Worm (Caenorhabditis elegans) whole organism, late embryonic: ENCODE data around the gene nemp-1.

ENCODE experiments used
- F13H6.1 ChIP-seq: sonication (generic microtip); optimal IDR thresholded peaks from 2 replicates; lab custom pipeline; 2016; ENCODE audit warnings: missing genetic modification characterization, missing compliant biosample characterization
- K09A11.1 ChIP-seq: sonication (generic microtip); optimal IDR thresholded peaks from 2 replicates; lab custom pipeline; 2017; ENCODE audit warnings: antibody characterized with exemption, mild to moderate bottlenecking, missing genetic modification characterization, missing compliant biosample characterization; ENCODE audit not compliant: insufficient read depth
- T23F11.4 ChIP-seq: fragments of 200-800 bp; sonication (Bioruptor generic); optimal IDR thresholded peaks from 2 replicates; lab custom pipeline; 2018; ENCODE audit warnings: mild to moderate bottlenecking, missing genetic modification characterization, missing compliant biosample characterization
- Y22D7AL.16 ChIP-seq: sonication (generic microtip); optimal IDR thresholded peaks from 2 replicates; lab custom pipeline; 2016; ENCODE audit warnings: missing genetic modification characterization, missing compliant biosample characterization
- ama-1 ChIP-seq: fragments of 150-350 bp; optimal IDR thresholded peaks from 2 replicates; lab custom pipeline; 2014
- ceh-14 ChIP-seq: sonication (generic microtip); optimal IDR thresholded peaks from 2 replicates; lab custom pipeline; 2016; ENCODE audit warnings: missing genotype, missing genetic modification characterization, missing compliant biosample characterization
- ceh-18 ChIP-seq: sonication (generic microtip); optimal IDR thresholded peaks from 2 replicates; lab custom pipeline; 2016; ENCODE audit warnings: missing genetic modification characterization, missing compliant biosample characterization
- ceh-19 ChIP-seq: fragments of 200-800 bp; sonication (Bioruptor generic); optimal IDR thresholded peaks from 2 replicates; lab custom pipeline; 2018; ENCODE audit warnings: mild to moderate bottlenecking, missing genetic modification characterization, missing compliant biosample characterization
- ceh-2 ChIP-seq: sonication (generic microtip); optimal IDR thresholded peaks from 2 replicates; lab custom pipeline; 2016; ENCODE audit warnings: missing genotype, missing genetic modification characterization, missing compliant biosample characterization
- ceh-31 ChIP-seq: sonication (generic microtip); optimal IDR thresholded peaks from 2 replicates; lab custom pipeline; 2016; ENCODE audit warnings: missing genetic modification characterization, missing compliant biosample characterization
- ceh-34 ChIP-seq: sonication (generic microtip); optimal IDR thresholded peaks from 2 replicates; lab custom pipeline; 2016; ENCODE audit warnings: mild to moderate bottlenecking, missing genetic modification characterization, missing compliant biosample characterization
- ceh-9 ChIP-seq: sonication (generic microtip); optimal IDR thresholded peaks from 2 replicates; lab custom pipeline; 2016; ENCODE audit warnings: mild to moderate bottlenecking, missing genetic modification characterization, inconsistent platforms, missing compliant biosample characterization
- dmd-4 ChIP-seq: sonication (generic microtip); optimal IDR thresholded peaks from 2 replicates; lab custom pipeline; 2016; ENCODE audit warnings: borderline replicate concordance, missing genetic modification characterization, missing compliant biosample characterization
- dve-1 ChIP-seq: sonication (generic microtip); optimal IDR thresholded peaks from 2 replicates; lab custom pipeline; 2017; ENCODE audit warnings: antibody characterized with exemption, mild to moderate bottlenecking, missing genetic modification characterization, missing compliant biosample characterization
- elt-2 ChIP-seq: sonication (generic microtip); optimal IDR thresholded peaks from 2 replicates; lab custom pipeline; 2016; ENCODE audit warnings: missing genetic modification reagents, missing genetic modification characterization, missing compliant biosample characterization
- ets-4 ChIP-seq: sonication (generic microtip); optimal IDR thresholded peaks from 2 replicates; lab custom pipeline; 2016; ENCODE audit warnings: missing genetic modification characterization, missing compliant biosample characterization
- eyg-1 ChIP-seq: sonication (generic microtip); optimal IDR thresholded peaks from 2 replicates; lab custom pipeline; 2016; ENCODE audit warnings: missing genotype, missing genetic modification characterization, missing compliant biosample characterization
- fkh-6 ChIP-seq: sonication (generic microtip); optimal IDR thresholded peaks from 2 replicates; lab custom pipeline; 2016; ENCODE audit warnings: missing genetic modification characterization, missing compliant biosample characterization
- hlh-13 ChIP-seq: fragments of 200-800 bp; sonication (Bioruptor generic); optimal IDR thresholded peaks from 2 replicates; lab custom pipeline; 2018; ENCODE audit warnings: mild to moderate bottlenecking, missing genetic modification characterization, missing compliant biosample characterization
- hlh-30 ChIP-seq: sonication (generic microtip); optimal IDR thresholded peaks from 2 replicates; lab custom pipeline; 2017; ENCODE audit warnings: antibody characterized with exemption, missing genetic modification characterization, missing compliant biosample characterization; ENCODE audit not compliant: insufficient read depth
- hlh-8 ChIP-seq: sonication (generic microtip); optimal IDR thresholded peaks from 2 replicates; lab custom pipeline; 2016; ENCODE audit warnings: missing genotype, missing genetic modification characterization, missing compliant biosample characterization
- lin-11 ChIP-seq: fragments of 200-800 bp; sonication (Bioruptor generic); optimal IDR thresholded peaks from 2 replicates; lab custom pipeline; 2018; ENCODE audit warnings: mild to moderate bottlenecking, missing genetic modification characterization, missing compliant biosample characterization
- madf-2 ChIP-seq: sonication (generic microtip); optimal IDR thresholded peaks from 2 replicates; lab custom pipeline; 2017; ENCODE audit warnings: missing genetic modification characterization, missing compliant biosample characterization
- mec-3 ChIP-seq: sonication (generic microtip); optimal IDR thresholded peaks from 2 replicates; lab custom pipeline; 2016; ENCODE audit warnings: borderline replicate concordance, missing genetic modification characterization, missing compliant biosample characterization
- nfya-1 ChIP-seq: sonication (generic microtip); optimal IDR thresholded peaks from 2 replicates; lab custom pipeline; 2017; ENCODE audit warnings: missing genetic modification characterization, mild to moderate bottlenecking, missing compliant biosample characterization, antibody characterized with exemption, moderate library complexity
- pat-9 ChIP-seq: fragments of 200-800 bp; sonication (Bioruptor generic); optimal IDR thresholded peaks from 2 replicates; lab custom pipeline; 2018; ENCODE audit warnings: mild to moderate bottlenecking, missing genetic modification characterization, moderate library complexity, missing compliant biosample characterization
- pax-1 ChIP-seq: fragments of 150-350 bp; optimal IDR thresholded peaks from 2 replicates; lab custom pipeline; 2014; ENCODE audit warnings: missing biosample characterization, missing genetic modification characterization
- pha-2 ChIP-seq: sonication (generic microtip); optimal IDR thresholded peaks from 2 replicates; lab custom pipeline; 2017; ENCODE audit warnings: mild to moderate bottlenecking, missing genetic modification characterization, missing compliant biosample characterization
- pqm-1 ChIP-seq: sonication (generic microtip); optimal IDR thresholded peaks from 2 replicates; lab custom pipeline; 2016; ENCODE audit warnings: missing genetic modification characterization, missing compliant biosample characterization
- pros-1 ChIP-seq: fragments of 150-350 bp; optimal IDR thresholded peaks from 2 replicates; lab custom pipeline; 2014; ENCODE audit warnings: missing biosample characterization, missing genetic modification reagents, missing genetic modification characterization
- ref-2 ChIP-seq: sonication (generic microtip); optimal IDR thresholded peaks from 2 replicates; lab custom pipeline; 2016; ENCODE audit warnings: missing genetic modification characterization, missing compliant biosample characterization
- rnt-1 ChIP-seq: sonication (generic microtip); optimal IDR thresholded peaks from 2 replicates; lab custom pipeline; 2016; ENCODE audit warnings: missing genetic modification characterization, missing compliant biosample characterization
- sdc-2 ChIP-seq: sonication (generic microtip); optimal IDR thresholded peaks from 2 replicates; lab custom pipeline; 2016; ENCODE audit warnings: missing genotype, missing genetic modification characterization, missing compliant biosample characterization
- sox-2 ChIP-seq: fragments of 200-800 bp; sonication (Bioruptor generic); IDR thresholded peaks from 2 replicates; pipeline ENCODE4 v1.3.6; 2022; ENCODE audit warnings: missing genetic modification reagents, missing genetic modification characterization, missing compliant biosample characterization
- sox-4 ChIP-seq: sonication (generic microtip); optimal IDR thresholded peaks from 2 replicates; lab custom pipeline; 2017; ENCODE audit warnings: mild to moderate bottlenecking, missing genetic modification characterization, inconsistent platforms, missing compliant biosample characterization
- tbx-2 ChIP-seq: sonication (generic microtip); optimal IDR thresholded peaks from 2 replicates; lab custom pipeline; 2016; ENCODE audit warnings: missing genetic modification characterization, missing compliant biosample characterization
- unc-3 ChIP-seq, 2 experiments: fragments of 200-800 bp in 1 of 2; sonication (Bioruptor generic) in 1 of 2; sonication (generic microtip) in 1 of 2; conservative IDR thresholded peaks in 1 of 2; optimal IDR thresholded peaks in 1 of 2; 2 replicates each; pipeline versions ENCODE4 v1.3.6 to Lab custom; 2016 to 2022; ENCODE audit warnings: missing compliant biosample characterization in 2 of 2, missing genetic modification characterization in 2 of 2, missing genetic modification reagents in 1 of 2
- unc-42 ChIP-seq: sonication (generic microtip); optimal IDR thresholded peaks from 2 replicates; lab custom pipeline; 2016; ENCODE audit warnings: missing genotype, missing genetic modification characterization, missing compliant biosample characterization
- unc-55 ChIP-seq: sonication (generic microtip); optimal IDR thresholded peaks from 2 replicates; lab custom pipeline; 2017; ENCODE audit warnings: missing biosample characterization, missing genetic modification reagents, missing genetic modification characterization

Gene nemp-1

DNA sequence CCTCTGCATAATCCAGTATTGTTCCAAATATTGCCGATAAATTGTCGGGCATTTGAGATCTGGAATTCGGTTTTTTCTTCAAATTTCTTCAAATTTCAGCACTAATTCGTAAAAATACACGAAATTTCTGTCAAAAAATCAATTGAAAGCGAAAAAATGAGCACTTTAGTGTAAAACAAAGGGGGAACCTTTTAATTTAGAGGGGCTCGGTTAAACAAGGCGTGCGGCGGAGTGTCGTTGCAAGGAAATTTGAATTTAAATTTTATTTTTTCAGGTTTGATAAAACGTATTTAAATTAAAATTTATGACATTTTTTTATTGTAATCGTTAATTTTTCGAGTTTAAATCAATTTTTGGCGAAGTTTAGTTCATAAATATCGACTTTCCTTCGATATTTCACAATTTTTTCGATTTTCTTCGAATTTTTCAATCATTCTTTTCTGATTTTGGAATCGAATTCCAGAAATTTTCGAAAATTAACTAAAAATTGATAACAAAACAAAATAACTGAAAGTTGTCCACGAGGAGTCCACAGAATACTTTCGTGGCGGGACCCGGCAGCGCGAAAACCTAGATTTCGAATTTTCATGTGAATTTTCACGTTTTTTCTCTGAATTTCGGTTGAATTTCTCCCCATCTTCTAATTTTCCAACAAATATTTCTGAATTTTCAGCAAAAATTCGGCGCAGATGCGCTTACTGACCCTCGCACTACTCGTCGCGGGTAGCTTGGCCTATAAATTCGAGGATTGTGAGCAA is at the start of gene nemp-1, which contains the start of gene magu-1:
TSS of gene nemp-1 (plus strand) at position 674 of the 758 bp plus-strand sequence.
TSS of gene magu-1 (minus strand) at position 59 of the 758 bp plus-strand sequence.
- no peak for TF ChIP-seq F13H6.1 (tag; lab: Kevin White, UChicago)
- TF ChIP-seq unc-42 = peak; percentile 9

DNA sequence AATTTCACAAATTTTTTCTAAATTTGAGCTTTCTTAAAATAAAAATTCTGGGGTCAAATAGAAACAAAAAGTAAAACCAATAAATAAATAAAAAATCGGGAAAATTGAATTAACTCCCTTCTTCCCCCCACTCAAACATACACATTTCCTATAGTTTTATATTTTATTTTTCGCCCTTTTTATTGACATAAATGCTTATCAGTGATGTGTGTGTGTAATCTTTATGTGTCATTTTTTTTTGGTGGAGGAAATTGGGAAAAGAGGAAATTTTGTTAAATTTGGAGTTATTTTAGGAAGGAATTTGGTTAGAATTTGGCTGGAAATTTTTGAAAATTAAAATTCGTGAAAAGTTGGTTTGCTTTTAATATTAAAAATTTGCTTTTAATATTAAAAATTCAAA is 49.6 kb upstream of the nemp-1 start:
- TF ChIP-seq ceh-9 (tag; lab: Kevin White, UChicago) (no peak), elt-2 (tag; lab: Kevin White, UChicago) (peak; percentile 28), Y22D7AL.16 (no peak)

DNA sequence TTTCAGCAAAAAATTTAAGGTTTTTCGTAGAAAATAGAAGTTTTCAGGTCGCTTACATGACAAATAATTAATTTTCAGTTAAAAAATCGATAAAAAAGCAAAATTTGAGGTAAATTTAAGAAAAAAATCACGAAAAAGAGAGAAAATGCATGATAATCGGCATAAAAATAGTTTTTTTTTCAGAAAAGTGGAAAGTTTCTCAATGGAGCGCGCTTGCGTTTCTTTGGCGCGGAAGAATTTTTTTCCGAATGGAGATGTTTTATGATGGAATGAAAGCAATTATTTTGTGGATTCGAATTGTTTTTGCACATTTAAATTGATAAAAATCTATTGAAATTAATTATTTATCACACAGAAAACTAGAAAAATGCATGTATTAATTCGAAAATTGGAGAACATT is 48.2 kb upstream of the nemp-1 start:
- TF ChIP-seq nfya-1 (tag; lab: Kevin White, UChicago) = no peak
- no peak for TF ChIP-seq eyg-1 (tag; lab: Kevin White, UChicago)
- no peak for TF ChIP-seq pax-1 (tag; lab: Kevin White, UChicago)
- TF ChIP-seq unc-3 (GFP tag; conservative IDR thresholded peaks at IDR 0.05; lab: Robert Waterston, UW) = no peak
- TF ChIP-seq unc-3 (tag; optimal IDR thresholded peaks at IDR 0.05; lab: Kevin White, UChicago) = no peak
- TF ChIP-seq dve-1 = no peak
- TF ChIP-seq pha-2 (tag; lab: Kevin White, UChicago) = no peak
- TF ChIP-seq mec-3 (tag; lab: Kevin White, UChicago) = no peak
- TF ChIP-seq ama-1 (lab: Kevin White, UChicago) = no peak
- TF ChIP-seq ceh-2 (tag; lab: Kevin White, UChicago) = no peak
- TF ChIP-seq pat-9 = no peak
- TF ChIP-seq ets-4 = no peak
- TF ChIP-seq ceh-14 (tag; lab: Kevin White, UChicago) = no peak
- TF ChIP-seq sdc-2 (tag; lab: Kevin White, UChicago) = no peak
- no peak for TF ChIP-seq pros-1 (tag; lab: Kevin White, UChicago)
- no peak for TF ChIP-seq ceh-19 (GFP tag; lab: Kevin White, UChicago)
- no peak for TF ChIP-seq unc-55
- no peak for TF ChIP-seq lin-11

DNA sequence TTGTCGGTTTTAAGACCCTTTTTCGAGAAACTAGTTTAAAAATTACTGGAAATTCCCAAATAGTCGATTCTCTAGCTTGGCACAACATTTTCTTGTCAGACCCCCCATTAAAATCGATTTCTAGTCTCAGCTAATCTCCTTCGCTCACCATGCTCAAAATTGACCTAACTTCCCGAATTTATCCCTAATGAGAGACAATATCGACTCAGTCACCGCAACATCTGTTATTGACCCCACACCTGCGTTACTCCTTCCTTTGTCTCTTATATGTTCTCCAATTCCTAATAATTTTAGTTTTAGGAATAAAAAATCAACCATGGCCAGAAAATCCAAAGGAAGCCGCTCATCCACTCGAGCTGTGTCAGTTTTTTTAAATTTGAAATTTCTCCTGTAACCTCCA is 43.1 kb upstream of the nemp-1 start, which contains the start of gene cec-8:
TSS of gene cec-8 (plus strand) at position 301 of the 400 bp plus-strand sequence.
- no peak for TF ChIP-seq T23F11.4 (GFP tag; lab: Kevin White, UChicago)
- TF ChIP-seq fkh-6 (tag; lab: Kevin White, UChicago) = no peak
- TF ChIP-seq unc-3 (GFP tag; conservative IDR thresholded peaks at IDR 0.05; lab: Robert Waterston, UW) = no peak
- TF ChIP-seq unc-3 (tag; optimal IDR thresholded peaks at IDR 0.05; lab: Kevin White, UChicago) = no peak
- TF ChIP-seq dmd-4 (tag; lab: Kevin White, UChicago) = no peak
- no peak for TF ChIP-seq hlh-13 (GFP tag; lab: Kevin White, UChicago)
- TF ChIP-seq ceh-18 (tag; lab: Kevin White, UChicago) = no peak
- no peak for TF ChIP-seq hlh-8 (tag; lab: Kevin White, UChicago)
- no peak for TF ChIP-seq sox-2
- no peak for TF ChIP-seq F13H6.1 (tag; lab: Kevin White, UChicago)
- no peak for TF ChIP-seq lin-11
- TF ChIP-seq madf-2 (tag; lab: Kevin White, UChicago) = no peak
- no peak for TF ChIP-seq eyg-1 (tag; lab: Kevin White, UChicago)
- TF ChIP-seq pat-9 = no peak

DNA sequence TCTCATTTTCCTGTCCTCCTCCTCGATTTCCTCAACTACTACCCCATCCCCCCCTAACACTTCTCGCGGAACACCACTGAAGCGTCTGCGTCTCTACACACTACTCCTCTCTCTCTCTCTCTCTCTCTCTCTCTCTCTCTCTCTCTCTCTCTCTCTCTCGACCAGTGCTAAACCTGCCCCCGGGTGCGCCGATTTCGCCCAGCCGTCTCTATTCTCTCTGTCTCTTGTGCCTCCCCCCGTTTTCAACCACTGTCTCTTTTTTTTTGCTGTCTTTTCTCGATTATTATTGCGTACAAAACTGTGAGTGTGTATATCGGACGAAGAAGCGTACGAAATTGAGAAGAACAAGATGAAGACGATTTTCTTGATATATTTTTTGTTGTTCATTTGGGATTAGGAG is 39.1 kb upstream of the nemp-1 start:
- TF ChIP-seq unc-55 (peak; percentile 66), unc-42 (peak; percentile 19), hlh-30 (tag; lab: Kevin White, UChicago) (peak; percentile 50), ceh-14 (tag; lab: Kevin White, UChicago) (peak; percentile 20), K09A11.1 (peak; percentile 9), ceh-34 (tag; lab: Kevin White, UChicago) (peak; percentile 42), ceh-18 (tag; lab: Kevin White, UChicago) (peak; percentile 68), madf-2 (tag; lab: Kevin White, UChicago) (peak; percentile 29), sox-4 (tag; lab: Kevin White, UChicago) (no peak), rnt-1 (tag; lab: Kevin White, UChicago) (no peak), pros-1 (tag; lab: Kevin White, UChicago) (peak; percentile 54), dve-1 (peak; percentile 52), tbx-2 (peak; percentile 50), pqm-1 (tag; lab: Kevin White, UChicago) (no peak), ref-2 (peak; percentile 55), hlh-13 (GFP tag; lab: Kevin White, UChicago) (no peak), nfya-1 (tag; lab: Kevin White, UChicago) (peak; percentile 71), ceh-31 (peak; percentile 26), ceh-2 (tag; lab: Kevin White, UChicago) (peak; percentile 33)
